Fruit fly (Drosophila melanogaster) whole organism, embryonic: ENCODE results near the gene CG46434.
A peak's percentile ranks its signal among the peaks of the same experiment; 100 is the strongest.

Experiments used
- CG10543 ChIP-seq: fragments of 200-800 bp; sonication (Bioruptor generic); optimal IDR thresholded peaks from 3 replicates; lab custom pipeline; 2017; ENCODE audit warnings: missing biosample characterization, mild to moderate bottlenecking, missing genetic modification characterization, moderate library complexity
- CG10959 ChIP-seq: fragments of 200-800 bp; sonication (Bioruptor generic); IDR thresholded peaks from 2 replicates; pipeline ENCODE4 v1.3.6; 2022; ENCODE audit warnings: missing biosample characterization, missing genetic modification characterization
- CG12659 ChIP-seq: fragments of 200-800 bp; sonication (Bioruptor generic); optimal IDR thresholded peaks from 3 replicates; lab custom pipeline; 2017; ENCODE audit warnings: mild to moderate bottlenecking, missing biosample characterization, missing genetic modification reagents, missing genetic modification characterization
- CG14014 ChIP-seq: fragments of 200-800 bp; sonication (Bioruptor generic); IDR thresholded peaks from 2 replicates; pipeline ENCODE4 v1.3.6; 2022; ENCODE audit warnings: missing biosample characterization, missing genetic modification characterization
- CG15479 ChIP-seq: fragments of 200-800 bp; sonication (Bioruptor generic); optimal IDR thresholded peaks from 3 replicates; lab custom pipeline; 2019; ENCODE audit warnings: missing biosample characterization, mild to moderate bottlenecking, missing genetic modification characterization, moderate library complexity
- CG17568 ChIP-seq: fragments of 200-800 bp; sonication (Bioruptor generic); optimal IDR thresholded peaks from 2 replicates; lab custom pipeline; 2018; ENCODE audit warnings: missing biosample characterization, mild to moderate bottlenecking, missing genetic modification characterization, moderate library complexity
- CG17802 ChIP-seq: fragments of 200-800 bp; sonication (Bioruptor generic); optimal IDR thresholded peaks from 2 replicates; lab custom pipeline; 2018; ENCODE audit warnings: missing biosample characterization, mild to moderate bottlenecking, missing genetic modification characterization, moderate library complexity
- CG1792 ChIP-seq: fragments of 200-800 bp; sonication (Bioruptor generic); optimal IDR thresholded peaks from 2 replicates; lab custom pipeline; 2016; ENCODE audit warnings: missing biosample characterization, missing genetic modification characterization
- CG2199 ChIP-seq: fragments of 200-800 bp; sonication (Bioruptor generic); IDR thresholded peaks from 3 replicates; pipeline ENCODE4 v1.3.6; 2022; ENCODE audit warnings: missing biosample characterization, missing genetic modification characterization
- CG2712 ChIP-seq: fragments of 200-800 bp; optimal IDR thresholded peaks from 3 replicates; lab custom pipeline; 2019; ENCODE audit warnings: missing biosample characterization, mild to moderate bottlenecking, missing genetic modification characterization, moderate library complexity
- CG31388 ChIP-seq: fragments of 200-800 bp; sonication (Bioruptor generic); optimal IDR thresholded peaks from 2 replicates; lab custom pipeline; 2016; ENCODE audit warnings: missing biosample characterization, missing genetic modification characterization
- CG6175 ChIP-seq: fragments of 200-800 bp; sonication (Bioruptor generic); IDR thresholded peaks from 3 replicates; pipeline ENCODE4 v1.3.6; 2022; ENCODE audit warnings: missing biosample characterization, missing genetic modification characterization
- CG6791 ChIP-seq: fragments of 200-800 bp; sonication (Bioruptor generic); IDR thresholded peaks from 3 replicates; pipeline ENCODE4 v1.3.6; 2022; ENCODE audit warnings: missing biosample characterization, missing genetic modification characterization; ENCODE audit not compliant: partially characterized antibody
- CG7372 ChIP-seq: fragments of 200-800 bp; sonication (Bioruptor generic); IDR thresholded peaks from 2 replicates; pipeline ENCODE4 v1.3.6; 2022; ENCODE audit warnings: missing biosample characterization, missing genetic modification characterization
- CG7556 ChIP-seq: fragments of 200-800 bp; sonication (Bioruptor generic); optimal IDR thresholded peaks from 2 replicates; lab custom pipeline; 2017; ENCODE audit warnings: missing biosample characterization, mild to moderate bottlenecking, missing genetic modification characterization
- CG7839 ChIP-seq: fragments of 200-800 bp; sonication (Bioruptor generic); optimal IDR thresholded peaks from 3 replicates; lab custom pipeline; 2018; ENCODE audit warnings: missing biosample characterization, mild to moderate bottlenecking, missing genetic modification characterization, moderate library complexity
- CG9727 ChIP-seq: fragments of 200-800 bp; sonication (Bioruptor generic); optimal IDR thresholded peaks from 3 replicates; lab custom pipeline; 2017; ENCODE audit warnings: missing biosample characterization, mild to moderate bottlenecking, missing genetic modification characterization
- CG9932 ChIP-seq: fragments of 200-800 bp; sonication (Bioruptor generic); IDR thresholded peaks from 2 replicates; pipeline ENCODE4 v1.3.6; 2022; ENCODE audit warnings: missing biosample characterization, missing genetic modification characterization
- D ChIP-seq, 2 experiments: fragments of 200-800 bp in 1 of 2; fragments of >200 bp in 1 of 2; sonication (Bioruptor generic) in 1 of 2; optimal IDR thresholded peaks; 2 replicates in 1 of 2; 3 replicates in 1 of 2; lab custom pipeline; 2017; ENCODE audit warnings: mild to moderate bottlenecking in 1 of 2, missing biosample characterization in 1 of 2, missing genetic modification characterization in 1 of 2, missing genetic modification reagents in 1 of 2
- Dad ChIP-seq: fragments of 200-800 bp; sonication (Bioruptor generic); optimal IDR thresholded peaks from 3 replicates; lab custom pipeline; 2016; ENCODE audit warnings: missing biosample characterization, missing genetic modification characterization
- H15 ChIP-seq: fragments of 200-800 bp; sonication (Bioruptor generic); IDR thresholded peaks from 3 replicates; pipeline ENCODE4 v1.3.6; 2022; ENCODE audit warnings: missing biosample characterization, missing genetic modification characterization
- Hand ChIP-seq: fragments of 200-800 bp; sonication (Bioruptor generic); optimal IDR thresholded peaks from 2 replicates; lab custom pipeline; 2017; ENCODE audit warnings: mild to moderate bottlenecking, missing biosample characterization, missing genetic modification reagents, missing genetic modification characterization
- Lpt ChIP-seq: fragments of >200 bp; optimal IDR thresholded peaks from 2 replicates; lab custom pipeline; 2018; ENCODE audit warnings: missing biosample characterization, missing genetic modification characterization
- Meics ChIP-seq: fragments of 200-800 bp; sonication (Bioruptor generic); optimal IDR thresholded peaks from 2 replicates; lab custom pipeline; 2017; ENCODE audit warnings: missing biosample characterization, mild to moderate bottlenecking, missing genetic modification characterization
- Oaz ChIP-seq: fragments of 200-800 bp; sonication (Bioruptor generic); IDR thresholded peaks from 2 replicates; pipeline ENCODE4 v1.3.6; 2022; ENCODE audit warnings: missing biosample characterization, missing genetic modification characterization
- Opbp ChIP-seq: fragments of 200-800 bp; sonication (Bioruptor generic); IDR thresholded peaks from 3 replicates; pipeline ENCODE4 v1.3.6; 2022; ENCODE audit warnings: missing biosample characterization, missing genetic modification characterization; ENCODE audit not compliant: partially characterized antibody
- Poxn ChIP-seq: fragments of 200-800 bp; sonication (Bioruptor generic); IDR thresholded peaks from 2 replicates; pipeline ENCODE4 v1.3.6; 2022; ENCODE audit warnings: missing biosample characterization, missing genetic modification characterization
- amos ChIP-seq: fragments of 200-800 bp; sonication (Bioruptor generic); IDR thresholded peaks from 2 replicates; pipeline ENCODE4 v1.3.6; 2022; ENCODE audit warnings: missing biosample characterization, missing genetic modification characterization; ENCODE audit not compliant: partially characterized antibody
- ara ChIP-seq: fragments of 200-800 bp; sonication (Bioruptor generic); IDR thresholded peaks from 2 replicates; pipeline ENCODE4 v1.3.6; 2022; ENCODE audit warnings: missing biosample characterization, missing genetic modification characterization
- bsh ChIP-seq, 2 experiments: fragments of 200-800 bp; sonication (Bioruptor generic); optimal IDR thresholded peaks; 2 replicates each; lab custom pipeline; 2017 to 2018; ENCODE audit warnings: mild to moderate bottlenecking in 2 of 2, missing biosample characterization in 2 of 2, missing genetic modification characterization in 2 of 2, moderate library complexity in 1 of 2
- btn ChIP-seq: fragments of 200-800 bp; sonication (Bioruptor generic); optimal IDR thresholded peaks from 2 replicates; lab custom pipeline; 2016; ENCODE audit warnings: missing biosample characterization, missing genetic modification characterization
- cg ChIP-seq: fragments of 200-800 bp; sonication (Bioruptor generic); optimal IDR thresholded peaks from 3 replicates; lab custom pipeline; 2019; ENCODE audit warnings: missing biosample characterization, mild to moderate bottlenecking, missing genetic modification characterization, moderate library complexity
- chm ChIP-seq: fragments of 200-800 bp; sonication (Bioruptor generic); IDR thresholded peaks from 2 replicates; pipeline ENCODE4 v1.3.6; 2022; ENCODE audit warnings: missing biosample characterization, missing genetic modification characterization
- croc ChIP-seq: fragments of 200-800 bp; sonication (Bioruptor generic); conservative IDR thresholded peaks from 3 replicates; pipeline ENCODE4 v1.3.6; 2022; ENCODE audit warnings: missing biosample characterization, missing genetic modification characterization
- crol ChIP-seq: fragments of 200-800 bp; sonication (Bioruptor generic); IDR thresholded peaks from 2 replicates; pipeline ENCODE4 v1.3.6; 2022; ENCODE audit warnings: missing biosample characterization, missing genetic modification characterization
- gcm ChIP-seq: fragments of 200-800 bp; sonication (Bioruptor generic); optimal IDR thresholded peaks from 2 replicates; lab custom pipeline; 2019; ENCODE audit warnings: missing biosample characterization, mild to moderate bottlenecking, missing genetic modification characterization, moderate library complexity
- gro ChIP-seq: fragments of 200-800 bp; sonication (Bioruptor generic); optimal IDR thresholded peaks from 2 replicates; lab custom pipeline; 2016; ENCODE audit warnings: missing biosample characterization, missing genetic modification characterization
- hkb ChIP-seq, 2 experiments: fragments of 200-800 bp in 1 of 2; fragments of >200 bp in 1 of 2; sonication (Bioruptor generic) in 1 of 2; IDR thresholded peaks in 1 of 2; optimal IDR thresholded peaks in 1 of 2; 2 replicates each; pipeline versions ENCODE4 v1.3.6 to Lab custom; 2017 to 2022; ENCODE audit warnings: missing biosample characterization in 1 of 2, missing genetic modification characterization in 1 of 2
- hth ChIP-seq: fragments of >200 bp; optimal IDR thresholded peaks from 2 replicates; lab custom pipeline; 2017; ENCODE audit warnings: inconsistent platforms
- inv ChIP-seq: fragments of 200-800 bp; sonication (Bioruptor generic); IDR thresholded peaks from 2 replicates; pipeline ENCODE4 v1.3.6; 2022; ENCODE audit warnings: missing biosample characterization, missing genetic modification characterization; ENCODE audit not compliant: partially characterized antibody
- kni ChIP-seq: fragments of 200-800 bp; sonication (Bioruptor generic); optimal IDR thresholded peaks from 3 replicates; lab custom pipeline; 2017; ENCODE audit warnings: mild to moderate bottlenecking, missing biosample characterization, missing genetic modification reagents, missing genetic modification characterization
- lab ChIP-seq: fragments of 200-800 bp; sonication (Bioruptor generic); optimal IDR thresholded peaks from 3 replicates; lab custom pipeline; 2017; ENCODE audit warnings: missing biosample characterization, missing genetic modification characterization, mild to moderate bottlenecking, moderate library complexity, missing genetic modification reagents
- nmo ChIP-seq: fragments of 200-800 bp; sonication (Bioruptor generic); optimal IDR thresholded peaks from 2 replicates; lab custom pipeline; 2018; ENCODE audit warnings: missing biosample characterization, mild to moderate bottlenecking, missing genetic modification characterization, moderate library complexity
- pho ChIP-seq: fragments of 200-800 bp; sonication (Bioruptor generic); optimal IDR thresholded peaks from 2 replicates; lab custom pipeline; 2016; ENCODE audit warnings: missing biosample characterization, missing genetic modification characterization
- sima ChIP-seq: fragments of 200-800 bp; sonication (Bioruptor generic); optimal IDR thresholded peaks from 2 replicates; lab custom pipeline; 2016; ENCODE audit warnings: missing biosample characterization, missing genetic modification characterization
- ttk ChIP-seq: fragments of 200-800 bp; sonication (Bioruptor generic); IDR thresholded peaks from 2 replicates; pipeline ENCODE4 v2.1.2; 2022; ENCODE audit warnings: missing biosample characterization, missing genetic modification characterization
- tx ChIP-seq: fragments of 200-800 bp; sonication (Bioruptor generic); optimal IDR thresholded peaks from 2 replicates; lab custom pipeline; 2016; ENCODE audit warnings: missing biosample characterization, missing genetic modification characterization
- vnd ChIP-seq: fragments of 200-800 bp; sonication (Bioruptor generic); IDR thresholded peaks from 3 replicates; pipeline ENCODE4 v1.3.6; 2022; ENCODE audit warnings: missing biosample characterization, missing genetic modification characterization; ENCODE audit not compliant: partially characterized antibody
- vvl ChIP-seq: fragments of 200-800 bp; sonication (Bioruptor generic); IDR thresholded peaks from 2 replicates; pipeline ENCODE4 v1.3.6; 2022; ENCODE audit warnings: missing biosample characterization, missing genetic modification characterization
- zen ChIP-seq: fragments of 200-800 bp; sonication (Bioruptor generic); optimal IDR thresholded peaks from 3 replicates; lab custom pipeline; 2018; ENCODE audit warnings: missing biosample characterization, mild to moderate bottlenecking, missing genetic modification characterization, moderate library complexity

CG46434 gene

DNA sequence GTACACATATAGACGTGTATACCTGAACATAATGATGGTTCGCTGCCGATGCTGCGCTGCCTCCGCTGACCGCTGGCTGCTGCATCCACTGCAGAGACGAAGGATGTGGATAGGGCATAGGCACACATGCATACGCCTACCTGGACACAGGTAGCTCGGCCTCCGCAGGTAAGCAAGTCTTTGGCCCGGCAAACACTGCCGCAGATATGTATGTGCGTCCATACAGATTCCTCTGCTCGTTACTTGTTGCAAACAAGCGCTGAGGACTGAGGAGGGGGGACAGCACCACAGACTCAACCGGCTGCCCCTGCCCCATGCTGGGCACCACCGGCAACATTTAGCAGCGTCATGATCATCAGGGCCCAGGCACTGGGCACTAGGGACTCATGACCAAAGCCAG, 12.7 kb upstream of the CG46434 start:
- TF ChIP-seq CG15479 (peak; percentile 57), Hand (no peak), inv (GFP tag; lab: Robert Waterston, UW) (no peak), amos (GFP tag; lab: Robert Waterston, UW) (0 out of 2 replicates have a peak, but pooled peaks have one; percentile 8), CG6175 (GFP tag; lab: Robert Waterston, UW) (0 out of 3 replicates have a peak, but pooled peaks have one; percentile 21), CG9932 (no peak), D (optimal IDR thresholded peaks at IDR 0.05; lab: Kevin White, UChicago) (peak; percentile 39), D (GFP tag; optimal IDR thresholded peaks at IDR 0.05; lab: Kevin White, UChicago) (no peak), Meics (GFP tag; lab: Kevin White, UChicago) (no peak), lab (GFP tag; lab: Kevin White, UChicago) (no peak), nmo (GFP tag; lab: Kevin White, UChicago) (no peak), Dad (GFP tag; lab: Kevin White, UChicago) (no peak), chm (no peak), CG10543 (GFP tag; lab: Kevin White, UChicago) (peak; percentile 44), CG6791 (GFP tag; lab: Robert Waterston, UW) (no peak), zen (tag; lab: Kevin White, UChicago) (peak; percentile 46), CG2199 (GFP tag; lab: Robert Waterston, UW) (peak; percentile 30; the same call in 1 of the 3 replicates), CG12659 (GFP tag; lab: Kevin White, UChicago) (no peak), CG10959 (GFP tag; lab: Robert Waterston, UW) (no peak), bsh (GFP tag; optimal IDR thresholded peaks at IDR 0.05; lab: Kevin White, UChicago) (no peak), cg (GFP tag; lab: Kevin White, UChicago) (peak; percentile 59), pho (no peak), btn (no peak), CG1792 (GFP tag; lab: Kevin White, UChicago) (no peak), hth (lab: Kevin White, UChicago) (no peak), Poxn (no peak), CG7372 (GFP tag; lab: Robert Waterston, UW) (no peak), CG17802 (tag; lab: Kevin White, UChicago) (no peak), CG2712 (no peak), CG7839 (tag; lab: Kevin White, UChicago) (no peak), Oaz (GFP tag; lab: Robert Waterston, UW) (no peak), hkb (optimal IDR thresholded peaks at IDR 0.05; lab: Kevin White, UChicago) (no peak), hkb (GFP tag; IDR thresholded peaks at IDR 0.05; lab: Robert Waterston, UW) (no peak), CG7556 (GFP tag; lab: Kevin White, UChicago) (no peak), tx (no peak), CG31388 (GFP tag; lab: Kevin White, UChicago) (no peak), gcm (GFP tag; lab: Kevin White, UChicago) (no peak), vvl (GFP tag; lab: Robert Waterston, UW) (peak; percentile 11; the same call in 1 of the 2 replicates), croc (GFP tag; lab: Robert Waterston, UW) (no peak), Opbp (0 out of 3 replicates have a peak, but pooled peaks have one; percentile 25), kni (GFP tag; lab: Kevin White, UChicago) (peak; percentile 95), CG14014 (GFP tag; lab: Robert Waterston, UW) (no peak), ara (peak; percentile 28; the same call in 1 of the 2 replicates), CG17568 (GFP tag; lab: Kevin White, UChicago) (no peak), H15 (no peak), Lpt (GFP tag; lab: Kevin White, UChicago) (peak; percentile 42), crol (GFP tag; lab: Robert Waterston, UW) (peak; percentile 40; the same call in 1 of the 2 replicates), sima (no peak), gro (GFP tag; lab: Kevin White, UChicago) (no peak), CG9727 (GFP tag; lab: Kevin White, UChicago) (no peak), vnd (GFP tag; lab: Robert Waterston, UW) (no peak), ttk (GFP tag; lab: Robert Waterston, UW) (no peak)
